Worm (Caenorhabditis elegans) whole organism, early embryonic: ENCODE data around the gene F53F4.16.

Source experiments
- B0310.2 ChIP-seq: sonication (generic microtip); optimal IDR thresholded peaks from 2 replicates; lab custom pipeline; 2016; ENCODE audit warnings: mild to moderate bottlenecking, missing genetic modification characterization, missing compliant biosample characterization
- F13C5.2 ChIP-seq: sonication (generic microtip); optimal IDR thresholded peaks from 2 replicates; lab custom pipeline; 2017; ENCODE audit warnings: mild to moderate bottlenecking, missing genetic modification characterization, inconsistent platforms, missing compliant biosample characterization
- aly-1 ChIP-seq: sonication (generic microtip); optimal IDR thresholded peaks from 2 replicates; lab custom pipeline; 2016; ENCODE audit warnings: missing genetic modification characterization, missing compliant biosample characterization
- ama-1 ChIP-seq: fragments of 150-350 bp; optimal IDR thresholded peaks from 2 replicates; lab custom pipeline; 2014
- ceh-13 ChIP-seq: fragments of 200-800 bp; sonication (Bioruptor generic); optimal IDR thresholded peaks from 2 replicates; lab custom pipeline; 2018; ENCODE audit warnings: mild to moderate bottlenecking, missing genetic modification characterization, missing compliant biosample characterization
- ceh-36 ChIP-seq: sonication (generic microtip); optimal IDR thresholded peaks from 2 replicates; lab custom pipeline; 2016; ENCODE audit warnings: missing genetic modification characterization, inconsistent platforms, missing compliant biosample characterization
- ets-7 ChIP-seq: sonication (generic microtip); optimal IDR thresholded peaks from 2 replicates; lab custom pipeline; 2016; ENCODE audit warnings: missing genotype, missing genetic modification characterization, missing compliant biosample characterization
- flt-1 ChIP-seq: fragments of 200-800 bp; sonication (Bioruptor generic); IDR thresholded peaks from 2 replicates; pipeline ENCODE4 v1.3.6; 2022; ENCODE audit warnings: missing genetic modification characterization, missing compliant biosample characterization
- hmbx-1 ChIP-seq: sonication (generic microtip); optimal IDR thresholded peaks from 2 replicates; lab custom pipeline; 2016; ENCODE audit warnings: mild to moderate bottlenecking, missing genetic modification characterization, missing compliant biosample characterization
- hmg-4 ChIP-seq: fragments of 200-800 bp; sonication (Bioruptor generic); optimal IDR thresholded peaks from 2 replicates; lab custom pipeline; 2018; ENCODE audit warnings: mild to moderate bottlenecking, missing genetic modification characterization, missing compliant biosample characterization
- hnd-1 ChIP-seq: sonication (generic microtip); optimal IDR thresholded peaks from 2 replicates; lab custom pipeline; 2016; ENCODE audit warnings: missing genetic modification characterization, missing compliant biosample characterization
- pes-1 ChIP-seq: fragments of 200-800 bp; sonication (Bioruptor generic); IDR thresholded peaks from 2 replicates; pipeline ENCODE4 v1.3.6; 2022; ENCODE audit warnings: missing genetic modification reagents, missing genetic modification characterization, missing compliant biosample characterization
- scrt-1 ChIP-seq: fragments of 200-800 bp; sonication (Bioruptor generic); IDR thresholded peaks from 2 replicates; pipeline ENCODE4 v1.3.6; 2022; ENCODE audit warnings: missing genetic modification characterization, missing compliant biosample characterization
- sea-1 ChIP-seq: fragments of 200-800 bp; sonication (Bioruptor generic); conservative IDR thresholded peaks from 2 replicates; pipeline ENCODE4 v1.3.6; 2022; ENCODE audit warnings: missing genetic modification characterization, missing compliant biosample characterization
- tbx-11 ChIP-seq: fragments of 200-800 bp; sonication (Bioruptor generic); IDR thresholded peaks from 2 replicates; pipeline ENCODE4 v1.3.6; 2022; ENCODE audit warnings: missing genetic modification characterization, missing compliant biosample characterization
- tbx-37 ChIP-seq: fragments of 200-800 bp; sonication (Bioruptor generic); conservative IDR thresholded peaks from 2 replicates; pipeline ENCODE4 v1.3.6; 2022; ENCODE audit warnings: missing genetic modification reagents, missing genetic modification characterization, missing compliant biosample characterization
- tra-4 ChIP-seq: sonication (generic microtip); optimal IDR thresholded peaks from 2 replicates; lab custom pipeline; 2017; ENCODE audit warnings: missing genetic modification characterization, missing compliant biosample characterization

F53F4.16 gene

ce11 chrV:13598370-13598769 is 23.2 kb downstream of the F53F4.16 start:
- TF ChIP-seq ceh-13 (GFP tag; lab: Kevin White, UChicago) (no peak), ets-7 (no peak), B0310.2 (no peak), tbx-11 (GFP tag; lab: Robert Waterston, UW) (no peak)

- TF ChIP-seq tra-4 (tag; lab: Kevin White, UChicago) (no peak), ceh-36 (no peak), ceh-13 (GFP tag; lab: Kevin White, UChicago) (no peak), hmbx-1 (tag; lab: Kevin White, UChicago) (no peak), ets-7 (no peak), tbx-37 (GFP tag; lab: Robert Waterston, UW) (no peak), aly-1 (tag; lab: Kevin White, UChicago) (no peak)
Measured at ce11 chrV:13593083-13593482, 28.5 kb downstream of the F53F4.16 start, which contains the start of gene F53F4.4. Gene F53F4.4 (plus strand): TSS chrV:13593383.

- TF ChIP-seq ama-1 (lab: Kevin White, UChicago) (no peak), flt-1 (GFP tag; lab: Robert Waterston, UW) (no peak), tra-4 (tag; lab: Kevin White, UChicago) (no peak), sea-1 (no peak), F13C5.2 (tag; lab: Kevin White, UChicago) (no peak), hmbx-1 (tag; lab: Kevin White, UChicago) (no peak), scrt-1 (GFP tag; lab: Robert Waterston, UW) (no peak), hmg-4 (GFP tag; lab: Kevin White, UChicago) (no peak), aly-1 (tag; lab: Kevin White, UChicago) (no peak), tbx-11 (GFP tag; lab: Robert Waterston, UW) (no peak), B0310.2 (no peak), ceh-36 (no peak), hnd-1 (tag; lab: Kevin White, UChicago) (no peak), ets-7 (no peak), ceh-13 (GFP tag; lab: Kevin White, UChicago) (no peak), tbx-37 (GFP tag; lab: Robert Waterston, UW) (no peak)
Measured at ce11 chrV:13591504-13592174, 30.0 kb downstream of the F53F4.16 start, which contains the start of gene tbcb-1. Gene tbcb-1 (plus strand): TSS chrV:13592124.

ce11 chrV:13589494-13590176 is 32.0 kb downstream of the F53F4.16 start, which contains the start of the genes F53F4.2 and F53F4.18:
Gene F53F4.2 (minus strand): TSS chrV:13589594.
Gene F53F4.18 (plus strand): TSS chrV:13590126.
- TF ChIP-seq hmbx-1 (tag; lab: Kevin White, UChicago) (no peak), tbx-11 (GFP tag; lab: Robert Waterston, UW) (no peak), ceh-36 (no peak)

ce11 chrV:13587902-13588301 is 33.7 kb downstream of the F53F4.16 start, which contains the start of gene F53F4.17:
Gene F53F4.17 (plus strand): TSS chrV:13588202.
- TF ChIP-seq hmbx-1 (tag; lab: Kevin White, UChicago) (no peak), hmg-4 (GFP tag; lab: Kevin White, UChicago) (no peak), tra-4 (tag; lab: Kevin White, UChicago) (no peak), ama-1 (lab: Kevin White, UChicago) (no peak), hnd-1 (tag; lab: Kevin White, UChicago) (no peak), ets-7 (no peak), scrt-1 (GFP tag; lab: Robert Waterston, UW) (no peak), pes-1 (GFP tag; lab: Robert Waterston, UW) (no peak), ceh-36 (no peak), flt-1 (GFP tag; lab: Robert Waterston, UW) (no peak), tbx-37 (GFP tag; lab: Robert Waterston, UW) (no peak)

ce11 chrV:13584484-13584883 is 37.1 kb downstream of the F53F4.16 start, which contains the start of gene F53F4.1:
Gene F53F4.1 (plus strand): TSS chrV:13584784.
- TF ChIP-seq pes-1 (GFP tag; lab: Robert Waterston, UW) (no peak), ets-7 (no peak), flt-1 (GFP tag; lab: Robert Waterston, UW) (no peak), ama-1 (lab: Kevin White, UChicago) (no peak), ceh-13 (GFP tag; lab: Kevin White, UChicago) (no peak), tbx-11 (GFP tag; lab: Robert Waterston, UW) (no peak), aly-1 (tag; lab: Kevin White, UChicago) (no peak), F13C5.2 (tag; lab: Kevin White, UChicago) (no peak), tra-4 (tag; lab: Kevin White, UChicago) (no peak), hmbx-1 (tag; lab: Kevin White, UChicago) (no peak), scrt-1 (GFP tag; lab: Robert Waterston, UW) (no peak)

- TF ChIP-seq ceh-36 (no peak), ets-7 (no peak), tbx-11 (GFP tag; lab: Robert Waterston, UW) (no peak), B0310.2 (no peak), ceh-13 (GFP tag; lab: Kevin White, UChicago) (no peak), hmbx-1 (tag; lab: Kevin White, UChicago) (no peak), hnd-1 (tag; lab: Kevin White, UChicago) (no peak), flt-1 (GFP tag; lab: Robert Waterston, UW) (no peak), aly-1 (tag; lab: Kevin White, UChicago) (no peak), tbx-37 (GFP tag; lab: Robert Waterston, UW) (no peak), hmg-4 (GFP tag; lab: Kevin White, UChicago) (no peak), sea-1 (no peak)
Measured at ce11 chrV:13580696-13581095, 40.9 kb downstream of the F53F4.16 start, which contains the start of gene C50B8.5. Gene C50B8.5 (plus strand): TSS chrV:13580968.
